Worm (Caenorhabditis elegans): ENCODE measurements around the gene tbx-37.

DNA sequence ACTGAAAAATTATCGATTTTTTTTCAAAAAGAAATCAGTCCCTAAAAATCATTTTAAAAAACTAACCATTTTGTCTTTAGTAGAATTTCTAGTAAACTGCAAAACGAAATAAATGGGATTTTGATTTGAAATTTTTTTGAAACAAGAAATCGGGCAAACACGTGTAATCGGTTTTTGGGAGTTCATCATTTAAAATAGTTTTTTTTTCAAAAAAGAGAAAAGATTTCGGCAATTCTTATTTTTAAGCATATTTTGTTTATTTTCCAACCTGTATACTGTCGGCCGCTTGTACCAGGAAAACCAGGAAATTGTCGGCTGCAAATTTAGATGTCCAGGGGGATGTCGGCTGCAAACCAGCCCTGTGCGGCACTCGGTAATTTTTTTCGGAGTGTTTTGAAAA is 5.0 kb upstream of the tbx-37 start, which contains the start of gene elo-8:
- TF ChIP-seq mdl-1 (tag; optimal IDR thresholded peaks at IDR 0.05) (no peak), aha-1 (tag) (no peak)
